Worm (Caenorhabditis elegans) whole organism, midembryonic: ENCODE data around the gene K07E3.1.

Experiments used
- T22C8.4 ChIP-seq: fragments of 200-800 bp; sonication (Bioruptor generic); IDR thresholded peaks from 2 replicates; pipeline ENCODE4 v1.3.6; 2022; ENCODE audit warnings: missing genetic modification characterization, missing compliant biosample characterization
- cog-1 ChIP-seq: sonication (generic microtip); optimal IDR thresholded peaks from 2 replicates; lab custom pipeline; 2016; ENCODE audit warnings: missing genetic modification characterization, missing compliant biosample characterization
- klf-2 ChIP-seq: fragments of 200-800 bp; sonication (Bioruptor generic); conservative IDR thresholded peaks from 2 replicates; pipeline ENCODE4 v1.3.6; 2022; ENCODE audit warnings: missing genetic modification reagents, missing genetic modification characterization, missing compliant biosample characterization
- med-1 ChIP-seq: sonication (generic microtip); optimal IDR thresholded peaks from 2 replicates; lab custom pipeline; 2017; ENCODE audit warnings: missing genetic modification characterization, mild to moderate bottlenecking, missing compliant biosample characterization, antibody characterized with exemption, missing genetic modification reagents; ENCODE audit not compliant: insufficient read depth
- ref-1 ChIP-seq: fragments of 200-800 bp; sonication (Bioruptor generic); conservative IDR thresholded peaks from 2 replicates; pipeline ENCODE4 v1.3.6; 2022; ENCODE audit warnings: missing genetic modification reagents, missing genetic modification characterization, missing compliant biosample characterization
- tab-1 ChIP-seq: fragments of 200-800 bp; sonication (Bioruptor generic); IDR thresholded peaks from 2 replicates; pipeline ENCODE4 v1.3.6; 2022; ENCODE audit warnings: missing genetic modification characterization, missing compliant biosample characterization
- ztf-23 ChIP-seq: fragments of 200-800 bp; sonication (Bioruptor generic); IDR thresholded peaks from 2 replicates; pipeline ENCODE4 v1.3.6; 2022; ENCODE audit warnings: missing genetic modification reagents, missing genetic modification characterization, missing compliant biosample characterization
- ztf-29 ChIP-seq: fragments of 200-800 bp; sonication (Bioruptor generic); IDR thresholded peaks from 2 replicates; pipeline ENCODE4 v1.3.6; 2022; ENCODE audit warnings: missing genetic modification reagents, missing genetic modification characterization, missing compliant biosample characterization

DNA sequence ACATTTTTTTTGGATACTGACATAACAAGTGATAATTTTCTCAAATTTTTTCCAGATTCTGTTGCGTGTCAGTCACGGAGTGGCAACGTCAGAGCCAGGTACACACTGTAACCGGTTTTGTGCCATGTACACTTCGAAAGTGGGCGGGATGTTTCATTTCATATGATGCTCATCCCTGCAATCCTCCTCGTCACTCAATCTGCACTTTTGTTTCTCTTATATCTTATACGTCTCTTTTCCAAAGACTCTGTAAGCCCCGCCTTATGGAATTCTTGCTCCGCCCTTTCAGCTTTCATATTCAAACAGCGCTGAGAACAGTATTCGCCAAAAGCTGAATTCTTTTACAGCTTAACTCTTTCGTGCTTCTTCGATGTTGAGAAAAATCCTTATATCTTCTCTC lies 28.9 kb downstream of the K07E3.1 start, which contains the start of gene C02B8.3:
- TF ChIP-seq ztf-23 (GFP tag; lab: Robert Waterston, UW) (no peak), T22C8.4 (GFP tag; lab: Robert Waterston, UW) (no peak), med-1 (GFP tag; lab: Kevin White, UChicago) (no peak), cog-1 (tag; lab: Kevin White, UChicago) (no peak), tab-1 (GFP tag; lab: Robert Waterston, UW) (no peak), klf-2 (no peak), ref-1 (GFP tag; lab: Robert Waterston, UW) (no peak), ztf-29 (no peak)
